Worm (Caenorhabditis elegans) whole organism, L4/young adult: Measurements from ENCODE around the gene eak-3.

Experiments
- W03F9.2 ChIP-seq: fragments of 150-350 bp; optimal IDR thresholded peaks from 2 replicates; lab custom pipeline; 2014; ENCODE audit warnings: missing biosample characterization, missing genetic modification characterization
- him-1 ChIP-seq: sonication (generic microtip); optimal IDR thresholded peaks from 2 replicates; lab custom pipeline; 2016; ENCODE audit warnings: missing genotype, missing genetic modification reagents, missing genetic modification characterization, missing compliant biosample characterization

ce11 chrIII:1161946-1162345 lies 14.4 kb downstream of the eak-3 start:
- no peak for TF ChIP-seq him-1 (tag; lab: Kevin White, UChicago)
- TF ChIP-seq W03F9.2 (tag; lab: Kevin White, UChicago) = no peak
